Worm (Caenorhabditis elegans) whole organism, L4/young adult: ENCODE results near the gene prmt-4.

ENCODE experiments used
- W03F9.2 ChIP-seq: fragments of 150-350 bp; optimal IDR thresholded peaks from 2 replicates; lab custom pipeline; 2014; ENCODE audit warnings: missing biosample characterization, missing genetic modification characterization
- dao-5 ChIP-seq: sonication (generic microtip); optimal IDR thresholded peaks from 2 replicates; lab custom pipeline; 2016; ENCODE audit warnings: missing genotype, missing genetic modification characterization, moderate library complexity, missing compliant biosample characterization
- him-1 ChIP-seq: sonication (generic microtip); optimal IDR thresholded peaks from 2 replicates; lab custom pipeline; 2016; ENCODE audit warnings: missing genotype, missing genetic modification reagents, missing genetic modification characterization, missing compliant biosample characterization

prmt-4 gene

DNA sequence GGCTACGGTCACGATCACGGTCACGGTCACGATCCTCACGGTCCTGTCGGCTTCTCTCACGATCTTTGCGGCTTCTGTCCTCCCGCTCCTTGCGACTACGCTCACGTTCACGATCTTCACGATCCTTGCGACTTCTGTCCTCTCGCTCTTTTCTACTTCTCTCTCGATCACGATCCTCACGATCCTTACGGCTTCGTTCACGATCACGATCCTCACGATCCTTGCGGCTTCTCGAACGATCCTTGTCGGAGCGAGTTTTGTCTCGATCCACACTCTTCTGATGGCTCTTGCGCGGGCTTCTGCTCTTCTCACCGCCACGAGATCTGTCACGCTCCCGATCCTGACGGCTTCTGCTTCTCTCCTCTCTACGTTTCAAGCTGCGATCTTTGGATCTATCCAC, 22.9 kb downstream of the prmt-4 start:
- TF ChIP-seq W03F9.2 (tag; lab: Kevin White, UChicago) (no peak), dao-5 (tag; lab: Kevin White, UChicago) (no peak), him-1 (tag; lab: Kevin White, UChicago) (no peak)

DNA sequence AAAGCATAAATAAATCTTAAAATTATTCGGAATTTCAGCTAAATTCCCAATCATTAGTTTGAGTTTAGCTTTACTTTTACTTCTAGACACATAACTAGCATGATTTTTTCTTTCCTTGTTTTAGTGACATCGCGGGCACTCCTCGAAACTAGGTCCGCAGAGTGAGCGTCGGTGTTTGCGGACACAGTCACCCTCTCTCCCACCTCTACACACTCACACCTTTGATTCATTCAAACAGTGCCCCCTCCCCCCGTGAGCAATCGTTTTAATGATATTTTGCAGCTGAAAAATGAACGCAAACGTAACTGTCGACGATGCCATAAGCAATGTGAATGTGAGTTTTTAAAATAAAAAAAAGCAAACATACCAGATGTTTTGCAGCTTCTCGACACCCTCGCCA, 31.0 kb downstream of the prmt-4 start, which contains the start of gene gex-2:
Gene gex-2 (plus strand): TSS at position 283 of the 400 bp plus-strand sequence.
- TF ChIP-seq him-1 (tag; lab: Kevin White, UChicago): no peak
- TF ChIP-seq W03F9.2 (tag; lab: Kevin White, UChicago): no peak
- no peak for TF ChIP-seq dao-5 (tag; lab: Kevin White, UChicago)

DNA sequence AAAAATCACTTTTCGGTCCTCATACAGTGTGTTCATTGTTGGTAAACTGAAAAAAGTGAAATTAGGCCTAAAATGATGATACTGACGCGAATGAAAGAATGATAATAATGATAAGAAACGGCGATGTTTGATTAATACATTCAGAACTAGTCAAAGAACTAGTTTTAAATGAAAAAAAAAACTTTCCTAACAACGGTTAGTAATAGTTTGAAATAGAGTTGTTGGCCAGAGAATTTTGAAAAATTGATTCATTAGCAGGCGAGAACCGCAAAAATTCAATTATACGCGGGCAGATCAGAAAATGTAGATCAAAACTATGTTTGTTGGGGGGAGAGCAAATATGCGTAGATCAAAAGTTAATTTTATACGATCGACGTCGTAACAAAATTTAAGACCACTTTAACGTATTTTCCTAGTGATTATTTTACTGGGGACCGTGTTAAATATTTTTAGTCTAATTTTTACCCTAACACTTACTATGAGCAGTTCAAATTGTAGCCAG, 32.6 kb downstream of the prmt-4 start, which contains the start of gene F56A11.5:
Gene F56A11.5 (minus strand): TSS at position 51 of the 502 bp plus-strand sequence.
- no peak for TF ChIP-seq dao-5 (tag; lab: Kevin White, UChicago)
- no peak for TF ChIP-seq him-1 (tag; lab: Kevin White, UChicago)
- no peak for TF ChIP-seq W03F9.2 (tag; lab: Kevin White, UChicago)

DNA sequence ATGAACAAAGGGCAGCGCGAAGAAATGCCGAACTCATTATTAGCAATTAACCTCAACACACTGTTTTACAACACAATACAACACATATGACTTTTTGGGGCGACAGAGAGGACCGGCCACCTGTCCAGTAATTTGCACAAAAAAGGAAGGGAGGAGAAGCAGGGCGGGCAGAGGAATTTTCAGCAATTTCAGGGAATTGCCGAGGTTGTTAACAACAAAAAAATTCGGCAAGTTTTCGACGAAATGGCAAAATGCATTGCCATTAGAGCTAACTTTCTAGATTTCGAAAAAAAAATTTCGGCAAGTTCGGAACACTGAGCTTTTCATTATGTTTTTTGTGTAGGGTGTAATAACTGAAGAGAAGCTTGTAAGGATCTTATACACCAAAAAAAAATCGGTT, 39.4 kb downstream of the prmt-4 start:
- TF ChIP-seq him-1 (tag; lab: Kevin White, UChicago) (no peak), dao-5 (tag; lab: Kevin White, UChicago) (no peak), W03F9.2 (tag; lab: Kevin White, UChicago) (no peak)

DNA sequence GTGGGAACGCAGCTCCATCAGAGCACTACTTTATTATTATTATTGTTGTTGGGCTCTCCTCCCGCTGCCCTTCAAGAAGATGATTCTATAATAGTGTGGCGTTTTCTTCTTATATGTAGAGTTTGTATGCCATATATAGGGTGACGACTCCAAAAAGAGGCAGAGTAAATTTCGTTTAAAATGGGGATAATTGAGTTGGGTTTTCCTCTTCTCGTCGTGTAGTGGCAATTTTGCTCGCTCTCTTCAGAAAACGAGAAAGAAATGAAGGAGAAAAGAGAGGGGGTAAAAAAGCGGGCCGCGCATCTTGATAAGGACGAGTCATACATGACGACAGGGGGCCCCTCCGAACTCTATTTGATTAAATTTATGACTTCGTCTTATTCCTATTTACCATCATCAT, 40.0 kb downstream of the prmt-4 start:
- no peak for TF ChIP-seq dao-5 (tag; lab: Kevin White, UChicago)
- TF ChIP-seq W03F9.2 (tag; lab: Kevin White, UChicago): no peak
- TF ChIP-seq him-1 (tag; lab: Kevin White, UChicago): no peak

DNA sequence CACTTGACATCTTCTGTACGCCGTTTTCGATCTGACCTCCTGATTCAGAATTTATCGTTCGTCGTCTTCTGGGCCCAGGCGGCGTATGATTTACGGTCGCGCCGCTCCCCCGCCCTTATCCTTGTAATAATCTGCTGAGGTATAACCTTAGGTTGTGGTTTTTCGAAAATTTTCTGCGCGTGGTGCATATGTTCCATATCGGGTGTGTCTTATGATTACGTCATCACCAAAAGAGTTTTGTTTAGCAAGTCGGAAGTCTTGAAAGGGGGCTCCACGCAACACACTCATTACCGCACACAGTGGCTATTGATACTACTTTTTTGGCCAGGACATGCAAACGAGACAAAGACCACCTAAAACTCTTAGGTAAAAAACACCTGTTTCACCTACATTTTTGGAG, 42.7 kb downstream of the prmt-4 start:
- TF ChIP-seq dao-5 (tag; lab: Kevin White, UChicago): no peak
- TF ChIP-seq him-1 (tag; lab: Kevin White, UChicago): no peak
- TF ChIP-seq W03F9.2 (tag; lab: Kevin White, UChicago): no peak

DNA sequence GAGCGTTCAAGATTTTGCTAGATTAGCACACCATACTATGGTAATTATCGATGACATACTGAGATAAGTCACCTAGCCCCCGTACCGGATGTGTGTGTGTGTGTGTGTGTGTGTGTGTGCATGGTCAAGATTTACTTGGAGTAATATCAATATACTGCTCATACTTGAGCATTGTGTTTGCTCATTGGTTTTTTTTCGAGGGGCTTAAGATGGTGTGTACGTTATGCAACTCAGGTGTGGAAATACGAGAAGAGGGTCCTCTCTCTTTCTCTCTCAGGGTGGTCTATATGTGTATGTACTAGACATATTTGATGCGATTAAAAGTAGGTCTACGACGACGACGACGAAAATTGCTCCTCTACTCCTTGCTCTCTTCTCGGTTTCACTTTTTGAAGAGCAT, 43.1 kb downstream of the prmt-4 start:
- TF ChIP-seq him-1 (tag; lab: Kevin White, UChicago): no peak
- no peak for TF ChIP-seq dao-5 (tag; lab: Kevin White, UChicago)
- no peak for TF ChIP-seq W03F9.2 (tag; lab: Kevin White, UChicago)

DNA sequence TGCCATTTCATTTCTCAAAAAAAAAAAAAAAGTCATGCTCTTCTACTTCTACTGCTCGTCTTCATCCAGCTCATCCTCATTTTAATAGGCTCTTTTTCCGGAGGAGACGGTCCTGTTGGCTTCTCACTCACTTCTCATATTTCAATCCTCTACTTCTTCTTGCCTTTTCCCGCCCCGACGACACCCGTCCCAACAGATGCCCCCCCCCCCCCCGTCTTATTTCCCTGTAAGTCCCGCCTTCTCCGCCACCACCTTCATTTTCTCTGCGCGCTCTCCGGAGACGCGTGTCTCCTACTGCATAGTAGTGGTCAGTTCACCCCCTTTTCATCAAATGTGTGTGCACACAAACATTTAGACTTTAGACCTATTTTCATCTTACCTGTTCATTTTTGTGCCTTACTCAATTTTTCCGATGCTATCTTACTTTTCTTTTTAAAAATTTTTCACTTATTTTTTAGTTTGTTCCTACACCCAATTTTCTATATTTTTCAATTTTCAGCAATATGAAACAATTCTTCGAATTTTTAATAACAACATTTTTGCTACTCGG, 44.6 kb downstream of the prmt-4 start, which contains the start of gene efn-4:
Gene efn-4 (plus strand): TSS at position 500 of the 550 bp plus-strand sequence.
- TF ChIP-seq dao-5 (tag; lab: Kevin White, UChicago): no peak
- no peak for TF ChIP-seq him-1 (tag; lab: Kevin White, UChicago)
- TF ChIP-seq W03F9.2 (tag; lab: Kevin White, UChicago): no peak

DNA sequence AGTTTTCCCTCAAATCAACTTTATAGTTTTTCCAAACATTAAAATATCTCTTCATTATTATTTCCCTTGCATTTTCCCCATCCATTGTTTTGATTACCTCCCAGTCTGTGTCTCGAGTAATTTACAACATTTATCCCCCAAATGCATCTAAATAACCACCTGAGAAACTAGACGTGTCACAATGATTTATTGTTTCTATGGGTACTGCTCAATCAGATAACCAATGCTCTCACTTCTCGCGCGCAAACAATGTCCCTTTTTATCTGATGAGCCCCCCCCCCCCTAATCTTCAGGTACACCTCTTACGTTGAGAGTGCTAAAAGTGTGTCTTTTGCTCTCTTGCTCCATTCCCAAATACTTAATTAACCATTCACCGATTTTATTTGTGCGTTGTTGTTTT, 49.4 kb downstream of the prmt-4 start:
- TF ChIP-seq W03F9.2 (tag; lab: Kevin White, UChicago) (no peak), dao-5 (tag; lab: Kevin White, UChicago) (no peak), him-1 (tag; lab: Kevin White, UChicago) (no peak)
